Worm (Caenorhabditis elegans): ENCODE data around the gene pqn-65.
A peak's percentile ranks its signal among the peaks of the same experiment; 100 is the strongest.

Gene pqn-65

ce11 chrX:4635643-4636042 is 16.2 kb upstream of the pqn-65 start (continued):
- no peak for TF ChIP-seq mxl-2 (GFP tag; conservative IDR thresholded peaks at IDR 0.05)
- no peak for TF ChIP-seq spr-3 (GFP tag; optimal IDR thresholded peaks at IDR 0.05)
- TF ChIP-seq T20F7.1 (GFP tag; optimal IDR thresholded peaks at IDR 0.05), result no peak
- TF ChIP-seq ctbp-1 (GFP tag; IDR thresholded peaks at IDR 0.05), result no peak
- no peak for TF ChIP-seq pha-4 (GFP tag; IDR thresholded peaks at IDR 0.05)
- no peak for TF ChIP-seq pha-4 (tag; optimal IDR thresholded peaks at IDR 0.05)
- no peak for TF ChIP-seq snpc-4 (tag; optimal IDR thresholded peaks at IDR 0.05)
- no peak for TF ChIP-seq fkh-10 (GFP tag; optimal IDR thresholded peaks at IDR 0.05)
- no peak for TF ChIP-seq ztf-7 (tag; optimal IDR thresholded peaks at IDR 0.05)
- TF ChIP-seq ama-1 (optimal IDR thresholded peaks at IDR 0.05), result no peak
- TF ChIP-seq dve-1 (tag; optimal IDR thresholded peaks at IDR 0.05; ENCODE audit: insufficient read depth), result no peak
- no peak for TF ChIP-seq dmd-9 (GFP tag; IDR thresholded peaks at IDR 0.05)
- TF ChIP-seq unc-39 (tag; optimal IDR thresholded peaks at IDR 0.05), result no peak
- peak; percentile 53; the same call in 1 of the 2 replicates for TF ChIP-seq egl-43 (GFP tag; IDR thresholded peaks at IDR 0.05)
- peak in 1 of 2 experiments; percentile 19 for TF ChIP-seq lsy-2 (tag; optimal IDR thresholded peaks at IDR 0.05)
- TF ChIP-seq lim-7 (GFP tag; IDR thresholded peaks at IDR 0.05), result no peak
- no peak for TF ChIP-seq aly-2 (tag; optimal IDR thresholded peaks at IDR 0.05)
- TF ChIP-seq daf-8 (GFP tag; IDR thresholded peaks at IDR 0.05), result no peak
- TF ChIP-seq daf-12 (tag; optimal IDR thresholded peaks at IDR 0.05), result no peak
- no peak for TF ChIP-seq tag-97 (GFP tag; IDR thresholded peaks at IDR 0.05)
- peak; percentile 33 for TF ChIP-seq mep-1 (tag; optimal IDR thresholded peaks at IDR 0.05)
- no peak for TF ChIP-seq F44E2.7 (GFP tag; IDR thresholded peaks at IDR 0.05)
- no peak for TF ChIP-seq Y48G9A.11 (GFP tag; IDR thresholded peaks at IDR 0.05)
- no peak for TF ChIP-seq lin-29 (GFP tag; IDR thresholded peaks at IDR 0.05)
- TF ChIP-seq mes-2 (tag; optimal IDR thresholded peaks at IDR 0.05; ENCODE audit: poor library complexity, severe bottlenecking), result peak; percentile 58
- TF ChIP-seq dpl-1 (GFP tag; optimal IDR thresholded peaks at IDR 0.05), result no peak
- no peak for TF ChIP-seq madf-9 (GFP tag; conservative IDR thresholded peaks at IDR 0.05)
- TF ChIP-seq nhr-48 (tag; optimal IDR thresholded peaks at IDR 0.05), result no peak
- no peak for TF ChIP-seq Y75B8A.6 (GFP tag; IDR thresholded peaks at IDR 0.05)
- TF ChIP-seq lin-15B (tag; optimal IDR thresholded peaks at IDR 0.05), result no peak
- TF ChIP-seq daf-19 (GFP tag; conservative IDR thresholded peaks at IDR 0.05), result no peak
- TF ChIP-seq dmd-8 (GFP tag; IDR thresholded peaks at IDR 0.05), result no peak
- no peak for TF ChIP-seq saeg-2 (GFP tag; IDR thresholded peaks at IDR 0.05)
- TF ChIP-seq hlh-11 (tag; optimal IDR thresholded peaks at IDR 0.05), result peak; percentile 4
- no peak for TF ChIP-seq ZK546.5 (tag; optimal IDR thresholded peaks at IDR 0.05)
- TF ChIP-seq nhr-6 (tag; optimal IDR thresholded peaks at IDR 0.05), result no peak
- TF ChIP-seq ceh-20 (GFP tag; IDR thresholded peaks at IDR 0.05), result peak; percentile 15; the same call in 1 of the 2 replicates
- peak; percentile 71 for TF ChIP-seq hmg-1.1 (GFP tag; IDR thresholded peaks at IDR 0.05)
- no peak for TF ChIP-seq nhr-41 (GFP tag; IDR thresholded peaks at IDR 0.05)
- no peak for TF ChIP-seq ZK337.2 (GFP tag; IDR thresholded peaks at IDR 0.05)
- no peak for TF ChIP-seq zip-2 (tag; optimal IDR thresholded peaks at IDR 0.05)
- TF ChIP-seq lin-13 (GFP tag; optimal IDR thresholded peaks at IDR 0.05), result no peak
- TF ChIP-seq D1046.2 (GFP tag; IDR thresholded peaks at IDR 0.05), result no peak
- no peak for TF ChIP-seq mdt-29 (GFP tag; IDR thresholded peaks at IDR 0.05)
- TF ChIP-seq F49E8.2 (tag; optimal IDR thresholded peaks at IDR 0.05; ENCODE audit: borderline replicate concordance), result no peak
- no peak for TF ChIP-seq arid-1 (GFP tag; conservative IDR thresholded peaks at IDR 0.05)
- no peak for TF ChIP-seq hif-1 (tag; optimal IDR thresholded peaks at IDR 0.05)
- no peak for TF ChIP-seq tra-1 (GFP tag; IDR thresholded peaks at IDR 0.05)
- no peak for TF ChIP-seq nhr-237 (tag; optimal IDR thresholded peaks at IDR 0.05)
- TF ChIP-seq jun-1 (tag; optimal IDR thresholded peaks at IDR 0.05), result no peak
- TF ChIP-seq R02D3.7 (tag; optimal IDR thresholded peaks at IDR 0.05), result no peak
- no peak for TF ChIP-seq ceh-62 (tag; optimal IDR thresholded peaks at IDR 0.05)
- TF ChIP-seq mdl-1 (tag; optimal IDR thresholded peaks at IDR 0.05), result peak; percentile 47 to 86
